Worm (Caenorhabditis elegans) whole organism, L1 larva: ENCODE data around the gene Y44A6D.6.
A peak's percentile ranks its signal among the peaks of the same experiment; 100 is the strongest.

ENCODE experiments used
- C04F5.9 ChIP-seq: sonication (generic microtip); optimal IDR thresholded peaks from 2 replicates; lab custom pipeline; 2016; ENCODE audit warnings: missing genetic modification characterization, missing compliant biosample characterization
- C34B4.2 ChIP-seq: sonication (generic microtip); optimal IDR thresholded peaks from 2 replicates; lab custom pipeline; 2017; ENCODE audit warnings: mild to moderate bottlenecking, missing genetic modification characterization, missing compliant biosample characterization
- aha-1 ChIP-seq: fragments of 150-350 bp; optimal IDR thresholded peaks from 2 replicates; lab custom pipeline; 2014; ENCODE audit warnings: missing biosample characterization, missing genetic modification characterization
- alr-1 ChIP-seq: fragments of 200-800 bp; sonication (Bioruptor generic); optimal IDR thresholded peaks from 2 replicates; lab custom pipeline; 2018; ENCODE audit warnings: borderline replicate concordance, mild to moderate bottlenecking, missing genetic modification characterization, missing compliant biosample characterization
- aly-2 ChIP-seq: fragments of 150-350 bp; optimal IDR thresholded peaks from 2 replicates; lab custom pipeline; 2014; ENCODE audit warnings: missing biosample characterization, missing genetic modification characterization
- ama-1 ChIP-seq: fragments of 150-350 bp; optimal IDR thresholded peaks from 2 replicates; lab custom pipeline; 2014
- ceh-8 ChIP-seq: fragments of 200-800 bp; sonication (Bioruptor generic); optimal IDR thresholded peaks from 2 replicates; lab custom pipeline; 2018; ENCODE audit warnings: mild to moderate bottlenecking, missing genetic modification characterization, moderate library complexity, missing compliant biosample characterization
- ceh-82 ChIP-seq, 3 experiments: fragments of 150-350 bp in 1 of 3; sonication (generic microtip) in 2 of 3; optimal IDR thresholded peaks; 2 replicates each; lab custom pipeline; 2014 to 2017; ENCODE audit warnings: missing biosample characterization in 3 of 3, missing genetic modification characterization in 3 of 3
- ceh-90 ChIP-seq: sonication (generic microtip); optimal IDR thresholded peaks from 2 replicates; lab custom pipeline; 2016; ENCODE audit warnings: missing genetic modification characterization, missing compliant biosample characterization
- dsc-1 ChIP-seq: sonication (generic microtip); optimal IDR thresholded peaks from 2 replicates; lab custom pipeline; 2016; ENCODE audit warnings: mild to moderate bottlenecking, missing genetic modification characterization, missing compliant biosample characterization
- efl-1 ChIP-seq, 4 experiments: fragments of 150-350 bp; optimal IDR thresholded peaks in 3 of 4; peaks in 1 of 4; 1 replicate in 1 of 4; 2 replicates in 3 of 4; lab custom pipeline; 2014; ENCODE audit warnings: missing biosample characterization in 2 of 4, missing genetic modification characterization in 2 of 4, missing genetic modification reagents in 2 of 4
- egl-13 ChIP-seq: sonication (generic microtip); optimal IDR thresholded peaks from 2 replicates; lab custom pipeline; 2016; ENCODE audit warnings: missing genotype, missing genetic modification reagents, missing genetic modification characterization, missing compliant biosample characterization
- egl-27 ChIP-seq, 2 experiments: fragments of 150-350 bp in 1 of 2; sonication (generic microtip); optimal IDR thresholded peaks; 3 replicates each; lab custom pipeline; 2017 to 2018; ENCODE audit warnings: missing biosample characterization in 2 of 2, missing genetic modification characterization in 2 of 2, missing genetic modification reagents in 2 of 2
- ets-5 ChIP-seq: fragments of 200-800 bp; sonication (Bioruptor generic); IDR thresholded peaks from 2 replicates; pipeline ENCODE4 v1.3.6; 2022; ENCODE audit warnings: missing genetic modification characterization, missing compliant biosample characterization
- fos-1 ChIP-seq: fragments of 150-350 bp; optimal IDR thresholded peaks from 2 replicates; lab custom pipeline; 2014; ENCODE audit warnings: missing biosample characterization, missing genetic modification characterization
- hlh-17 ChIP-seq: fragments of 200-800 bp; sonication (Bioruptor generic); optimal IDR thresholded peaks from 2 replicates; lab custom pipeline; 2018; ENCODE audit warnings: missing genetic modification characterization, mild to moderate bottlenecking, missing compliant biosample characterization, moderate library complexity, borderline replicate concordance
- hpl-2 ChIP-seq: fragments of 150-350 bp; optimal IDR thresholded peaks from 2 replicates; lab custom pipeline; 2014; ENCODE audit warnings: missing biosample characterization, missing genetic modification reagents, missing genetic modification characterization
- jun-1 ChIP-seq: fragments of 150-350 bp; optimal IDR thresholded peaks from 2 replicates; lab custom pipeline; 2014; ENCODE audit warnings: missing biosample characterization, missing genetic modification reagents, missing genetic modification characterization
- lin-14 ChIP-seq: fragments of 200-800 bp; sonication (Bioruptor generic); optimal IDR thresholded peaks from 2 replicates; lab custom pipeline; 2018; ENCODE audit warnings: mild to moderate bottlenecking, missing genetic modification characterization, moderate library complexity, missing compliant biosample characterization
- lin-15B ChIP-seq: fragments of 150-350 bp; sonication (generic microtip); optimal IDR thresholded peaks from 3 replicates; lab custom pipeline; 2014; ENCODE audit warnings: missing biosample characterization, missing genetic modification characterization
- lin-39 ChIP-seq: fragments of 150-350 bp; optimal IDR thresholded peaks from 2 replicates; lab custom pipeline; 2014; ENCODE audit warnings: missing biosample characterization, missing genetic modification reagents, missing genetic modification characterization
- lir-3 ChIP-seq: sonication (generic microtip); optimal IDR thresholded peaks from 2 replicates; lab custom pipeline; 2016; ENCODE audit warnings: mild to moderate bottlenecking, missing genetic modification characterization, moderate library complexity, missing compliant biosample characterization; ENCODE audit not compliant: poor library complexity
- lsy-2 ChIP-seq, 2 experiments: fragments of 150-350 bp; optimal IDR thresholded peaks; 2 replicates each; lab custom pipeline; 2014; ENCODE audit warnings: missing biosample characterization in 2 of 2, missing genetic modification characterization in 2 of 2
- mab-9 ChIP-seq: fragments of 200-800 bp; sonication (Bioruptor generic); IDR thresholded peaks from 2 replicates; pipeline ENCODE4 v1.3.6; 2022; ENCODE audit warnings: missing genetic modification reagents, missing genetic modification characterization, missing compliant biosample characterization
- mdl-1 ChIP-seq, 2 experiments: fragments of 150-350 bp; optimal IDR thresholded peaks; 2 replicates each; lab custom pipeline; 2014 to 2017; ENCODE audit warnings: missing biosample characterization in 2 of 2, missing genetic modification characterization in 2 of 2, inconsistent platforms in 1 of 2
- nhr-12 ChIP-seq: sonication (generic microtip); optimal IDR thresholded peaks from 2 replicates; lab custom pipeline; 2017; ENCODE audit warnings: missing biosample characterization, missing genetic modification characterization
- nhr-19 ChIP-seq: fragments of 200-800 bp; sonication (Bioruptor generic); conservative IDR thresholded peaks from 2 replicates; pipeline ENCODE4 v1.3.6; 2022; ENCODE audit warnings: missing genetic modification characterization, missing compliant biosample characterization
- nhr-237 ChIP-seq: fragments of 150-350 bp; optimal IDR thresholded peaks from 2 replicates; lab custom pipeline; 2014; ENCODE audit warnings: missing biosample characterization, missing genetic modification characterization
- nhr-28 ChIP-seq: fragments of 150-350 bp; optimal IDR thresholded peaks from 2 replicates; lab custom pipeline; 2014; ENCODE audit warnings: missing biosample characterization, missing genetic modification characterization
- nhr-47 ChIP-seq: sonication (generic microtip); optimal IDR thresholded peaks from 2 replicates; lab custom pipeline; 2016; ENCODE audit warnings: mild to moderate bottlenecking, missing genetic modification characterization, moderate library complexity, missing compliant biosample characterization
- nhr-71 ChIP-seq: sonication (generic microtip); optimal IDR thresholded peaks from 2 replicates; lab custom pipeline; 2016; ENCODE audit warnings: mild to moderate bottlenecking, missing genetic modification characterization, moderate library complexity, missing compliant biosample characterization
- nhr-76 ChIP-seq: sonication (generic microtip); optimal IDR thresholded peaks from 2 replicates; lab custom pipeline; 2017; ENCODE audit warnings: missing biosample characterization, missing genetic modification characterization
- nhr-77 ChIP-seq: fragments of 150-350 bp; optimal IDR thresholded peaks from 2 replicates; lab custom pipeline; 2014; ENCODE audit warnings: missing biosample characterization, missing genetic modification characterization
- nhr-85 ChIP-seq: sonication (generic microtip); peaks from one replicate; lab custom pipeline; 2016; ENCODE audit warnings: missing genetic modification characterization, inconsistent platforms, missing compliant biosample characterization
- nhr-90 ChIP-seq: sonication (generic microtip); optimal IDR thresholded peaks from 2 replicates; lab custom pipeline; 2016; ENCODE audit warnings: mild to moderate bottlenecking, missing genetic modification characterization, missing compliant biosample characterization; ENCODE audit not compliant: poor library complexity
- pax-3 ChIP-seq: fragments of 200-800 bp; sonication (Bioruptor generic); optimal IDR thresholded peaks from 2 replicates; lab custom pipeline; 2018; ENCODE audit warnings: mild to moderate bottlenecking, missing genetic modification characterization, moderate library complexity, missing compliant biosample characterization
- pqm-1 ChIP-seq: sonication (generic microtip); optimal IDR thresholded peaks from 3 replicates; lab custom pipeline; 2017; ENCODE audit warnings: missing biosample characterization, missing genetic modification characterization
- sox-4 ChIP-seq: sonication (generic microtip); optimal IDR thresholded peaks from 2 replicates; lab custom pipeline; 2016; ENCODE audit warnings: missing genetic modification characterization, missing compliant biosample characterization
- sptf-1 ChIP-seq: fragments of 150-350 bp; optimal IDR thresholded peaks from 2 replicates; lab custom pipeline; 2014; ENCODE audit warnings: missing biosample characterization, missing genetic modification characterization
- sup-37 ChIP-seq: fragments of 200-800 bp; sonication (Bioruptor generic); optimal IDR thresholded peaks from 2 replicates; lab custom pipeline; 2018; ENCODE audit warnings: mild to moderate bottlenecking, missing genetic modification characterization, missing compliant biosample characterization
- unc-30 ChIP-seq: sonication (generic microtip); optimal IDR thresholded peaks from 2 replicates; lab custom pipeline; 2017; ENCODE audit warnings: missing biosample characterization, missing genetic modification characterization
- unc-62 ChIP-seq: fragments of 150-350 bp; optimal IDR thresholded peaks from 2 replicates; lab custom pipeline; 2014; ENCODE audit warnings: missing biosample characterization, missing genetic modification reagents, missing genetic modification characterization
- vab-15 ChIP-seq: sonication (generic microtip); optimal IDR thresholded peaks from 2 replicates; lab custom pipeline; 2017; ENCODE audit warnings: missing genotype, mild to moderate bottlenecking, missing genetic modification characterization, missing compliant biosample characterization
- xbp-1 ChIP-seq: sonication (generic microtip); optimal IDR thresholded peaks from 2 replicates; lab custom pipeline; 2016; ENCODE audit warnings: missing genetic modification characterization, missing compliant biosample characterization
- ztf-11 ChIP-seq, 2 experiments: sonication (generic microtip); optimal IDR thresholded peaks; 2 replicates each; lab custom pipeline; 2016 to 2017; ENCODE audit warnings: missing genetic modification characterization in 2 of 2, missing biosample characterization in 1 of 2, missing compliant biosample characterization in 1 of 2

The Y44A6D.6 gene

DNA sequence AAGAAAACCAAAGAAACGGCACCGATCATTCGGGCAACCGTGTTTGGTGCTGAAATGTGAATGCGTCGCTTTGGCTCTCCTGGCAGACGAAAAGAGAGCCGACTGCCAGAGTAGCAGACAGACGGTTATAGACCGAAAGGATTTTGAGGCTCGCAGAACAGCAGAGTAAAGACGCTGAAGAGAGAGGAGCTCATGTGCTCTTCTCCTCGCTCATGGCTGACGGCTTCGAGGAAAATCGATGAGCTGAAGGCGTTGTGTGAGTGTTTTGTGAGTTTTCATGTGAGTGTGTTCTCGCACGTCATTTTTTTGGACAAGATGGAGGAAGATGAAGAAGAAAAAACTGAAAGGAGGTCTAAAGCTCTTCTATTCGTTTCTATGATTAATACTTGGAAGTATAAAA, 21.7 kb downstream of the Y44A6D.6 start, which contains the start of gene sbt-1 (continued):
- TF ChIP-seq nhr-28 (tag; lab: Kevin White, UChicago) (no peak), nhr-47 (peak; percentile 78), ets-5 (GFP tag; lab: Robert Waterston, UW) (no peak), unc-30 (tag; lab: Kevin White, UChicago) (no peak), mab-9 (GFP tag; lab: Robert Waterston, UW) (no peak), alr-1 (tag; lab: Kevin White, UChicago) (no peak), nhr-12 (tag; lab: Kevin White, UChicago) (no peak), egl-27 (tag; optimal IDR thresholded peaks at IDR 0.05; lab: Kevin White, UChicago) (no peak), nhr-76 (tag; lab: Kevin White, UChicago) (no peak), C34B4.2 (no peak), nhr-19 (peak; percentile 12; the same call in 1 of the 2 replicates), lir-3 (tag; lab: Kevin White, UChicago) (peak; percentile 0), xbp-1 (tag; lab: Kevin White, UChicago) (peak; percentile 23), fos-1 (tag; lab: Kevin White, UChicago) (peak; percentile 37), sptf-1 (no peak), ceh-82 (tag; optimal IDR thresholded peaks at IDR 0.05; lab: Kevin White, UChicago) (peak; percentile 58 to 85 (median 61)), dsc-1 (tag; lab: Kevin White, UChicago) (peak; percentile 38), ztf-11 (tag; optimal IDR thresholded peaks at IDR 0.05; lab: Kevin White, UChicago) (no peak), C04F5.9 (tag; lab: Kevin White, UChicago) (no peak), mdl-1 (tag; optimal IDR thresholded peaks at IDR 0.05; lab: Kevin White, UChicago) (peak in 1 of 2 experiments; percentile 45), sup-37 (GFP tag; lab: Kevin White, UChicago) (no peak), ceh-90 (tag; lab: Kevin White, UChicago) (no peak), vab-15 (tag; lab: Kevin White, UChicago) (no peak), egl-13 (peak; percentile 30), aly-2 (tag; lab: Kevin White, UChicago) (peak; percentile 2), lsy-2 (tag; optimal IDR thresholded peaks at IDR 0.05; lab: Kevin White, UChicago) (peak; percentile 46 to 79), ama-1 (lab: Kevin White, UChicago) (no peak), pax-3 (tag; lab: Kevin White, UChicago) (peak; percentile 62), aha-1 (tag; lab: Kevin White, UChicago) (no peak), unc-62 (no peak), nhr-71 (peak; percentile 75)

DNA sequence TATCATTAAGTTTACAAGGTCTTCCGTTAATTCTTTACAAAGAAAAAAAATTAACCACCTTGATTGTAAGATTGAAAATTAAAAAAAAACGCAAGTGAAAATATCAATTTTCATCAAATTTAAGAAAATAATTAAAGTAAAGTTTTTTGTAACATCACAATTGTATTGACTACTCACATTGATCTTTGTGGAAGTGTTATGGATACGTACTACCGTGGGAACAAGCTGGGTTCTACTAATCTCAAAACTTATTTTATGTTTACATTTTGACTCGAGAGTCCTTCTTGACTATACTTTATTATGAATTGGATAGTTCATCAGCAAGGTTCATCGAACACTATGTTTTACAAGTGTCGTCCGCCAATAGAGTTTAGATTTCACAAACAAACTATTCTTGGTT, 22.4 kb downstream of the Y44A6D.6 start, which contains the start of gene num-1:
TSS of gene num-1 (plus strand) at position 301 of the 400 bp plus-strand sequence.
- TF ChIP-seq hlh-17 (GFP tag; lab: Kevin White, UChicago) (no peak), jun-1 (tag; lab: Kevin White, UChicago) (no peak), lin-14 (no peak), nhr-237 (tag; lab: Kevin White, UChicago) (no peak), ama-1 (lab: Kevin White, UChicago) (no peak), unc-62 (no peak), sup-37 (GFP tag; lab: Kevin White, UChicago) (no peak), nhr-85 (tag; lab: Kevin White, UChicago) (no peak), egl-13 (no peak), ceh-82 (tag; optimal IDR thresholded peaks at IDR 0.05; lab: Kevin White, UChicago) (no peak)

DNA sequence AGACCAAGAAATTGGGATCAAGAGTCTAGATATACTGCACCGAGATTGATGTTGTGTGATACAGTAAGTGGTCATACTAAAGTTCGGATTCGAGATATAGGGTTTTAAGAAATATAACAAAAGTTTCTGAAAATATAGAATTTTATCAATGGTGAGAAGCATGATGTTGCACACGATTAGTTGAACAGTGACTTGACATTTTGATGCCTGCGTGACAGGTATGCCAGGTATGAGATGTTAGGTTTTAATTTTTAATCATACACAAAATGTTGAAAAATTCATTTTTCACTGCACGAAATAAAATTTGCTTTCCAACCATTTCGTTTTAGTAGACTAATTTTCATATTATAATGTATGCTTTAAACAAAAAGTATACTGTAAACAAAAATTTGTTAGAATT, 23.3 kb downstream of the Y44A6D.6 start:
- TF ChIP-seq pqm-1 (tag; lab: Kevin White, UChicago) (no peak), efl-1 (optimal IDR thresholded peaks at IDR 0.05; lab: Kevin White, UChicago) (no peak), efl-1 (GFP tag; optimal IDR thresholded peaks at IDR 0.05 in 1 of 2; lab: Kevin White, UChicago) (no peak), aha-1 (tag; lab: Kevin White, UChicago) (no peak), nhr-77 (no peak), ceh-8 (GFP tag; lab: Kevin White, UChicago) (no peak), alr-1 (tag; lab: Kevin White, UChicago) (no peak), mab-9 (GFP tag; lab: Robert Waterston, UW) (no peak), lin-15B (tag; lab: Kevin White, UChicago) (no peak), hpl-2 (GFP tag; lab: Kevin White, UChicago) (no peak), unc-30 (tag; lab: Kevin White, UChicago) (no peak), nhr-90 (tag; lab: Kevin White, UChicago) (no peak), sox-4 (tag; lab: Kevin White, UChicago) (no peak), lin-39 (no peak)
- TF ChIP-seq, all 84 proteins: peak for 0
